Worm (Caenorhabditis elegans): Measurements from ENCODE around the gene K07B1.7.

- TF ChIP-seq hrde-1 (tag; optimal IDR thresholded peaks at IDR 0.05; ENCODE audit: borderline replicate concordance) (no peak), pha-4 (tag; optimal IDR thresholded peaks at IDR 0.05) (no peak), efl-1 (GFP tag; optimal IDR thresholded peaks at IDR 0.05) (no peak), him-1 (tag; optimal IDR thresholded peaks at IDR 0.05) (no peak)
Observed at ce11 chrV:9349687-9350086, 2.9 kb upstream of the K07B1.7 start, which contains the start of gene srx-47.

All from whole organism, young adult.